Worm (Caenorhabditis elegans): ENCODE measurements around the gene T12B3.2.

Gene T12B3.2

DNA sequence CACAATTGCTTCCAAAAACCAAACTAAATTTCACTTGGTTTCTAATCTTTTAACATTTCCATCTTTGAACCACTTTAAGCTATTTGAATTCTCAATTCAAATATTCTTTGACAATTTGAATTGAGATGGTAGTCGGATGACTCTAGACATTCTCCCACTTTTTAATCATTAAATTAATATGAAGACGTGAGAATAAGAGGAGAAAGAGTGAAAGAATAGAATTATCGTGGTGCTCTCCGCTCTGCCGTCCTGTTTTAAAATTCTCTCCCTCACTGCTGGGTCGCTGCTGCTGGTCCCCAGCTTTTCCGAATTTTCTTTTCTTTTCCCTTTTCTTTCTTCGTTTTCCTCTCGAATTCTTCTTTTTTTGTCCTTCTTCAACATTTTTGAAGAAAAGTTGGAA lies 26.8 kb downstream of the T12B3.2 start:
- TF ChIP-seq ceh-31 (tag; optimal IDR thresholded peaks at IDR 0.05) (peak; percentile 11), madf-2 (tag; optimal IDR thresholded peaks at IDR 0.05) (no peak), unc-42 (tag; optimal IDR thresholded peaks at IDR 0.05) (peak; percentile 61)

DNA sequence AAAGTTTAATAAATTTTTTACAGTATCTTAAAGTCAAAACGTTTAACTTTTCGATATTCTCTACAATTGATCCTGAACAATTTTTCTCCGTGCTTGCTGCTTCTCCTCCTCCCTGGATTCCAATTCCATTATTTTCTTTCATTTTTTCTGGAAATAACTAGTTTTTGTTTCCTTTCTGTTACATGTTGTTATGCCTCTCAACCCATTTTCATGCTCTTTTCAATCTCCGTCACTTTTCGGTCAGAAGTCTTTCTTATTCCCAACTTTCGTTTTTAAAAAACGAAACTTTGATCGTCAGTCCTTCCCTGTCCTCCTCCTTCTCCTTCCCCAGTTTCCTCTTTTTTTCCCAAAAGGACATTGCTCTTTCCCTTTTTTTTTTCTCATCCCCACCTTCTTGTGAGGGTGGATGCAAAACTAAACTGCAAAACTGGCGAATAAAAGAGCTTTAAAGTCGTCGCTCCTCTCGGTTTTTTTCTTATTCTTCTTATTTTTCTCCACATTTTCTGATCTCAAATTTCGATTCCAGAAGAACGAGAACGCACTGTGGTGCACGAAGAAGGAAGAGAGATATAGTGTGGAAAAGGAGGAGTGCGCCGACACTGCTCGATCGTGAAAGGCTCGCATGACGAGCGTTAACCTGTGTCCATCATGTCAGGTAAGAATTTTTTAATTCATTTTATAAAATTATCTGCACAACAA lies 28.5 kb downstream of the T12B3.2 start, which contains the start of the genes C48A7.16 and egl-19:
Gene C48A7.16, plus strand, starts transcription at position 544 of the 699 bp plus-strand sequence.
Gene egl-19, plus strand, starts transcription at position 649 of the 699 bp plus-strand sequence.
- TF ChIP-seq elt-4 (tag; optimal IDR thresholded peaks at IDR 0.05) (no peak), rnt-1 (tag; optimal IDR thresholded peaks at IDR 0.05) (no peak)

DNA sequence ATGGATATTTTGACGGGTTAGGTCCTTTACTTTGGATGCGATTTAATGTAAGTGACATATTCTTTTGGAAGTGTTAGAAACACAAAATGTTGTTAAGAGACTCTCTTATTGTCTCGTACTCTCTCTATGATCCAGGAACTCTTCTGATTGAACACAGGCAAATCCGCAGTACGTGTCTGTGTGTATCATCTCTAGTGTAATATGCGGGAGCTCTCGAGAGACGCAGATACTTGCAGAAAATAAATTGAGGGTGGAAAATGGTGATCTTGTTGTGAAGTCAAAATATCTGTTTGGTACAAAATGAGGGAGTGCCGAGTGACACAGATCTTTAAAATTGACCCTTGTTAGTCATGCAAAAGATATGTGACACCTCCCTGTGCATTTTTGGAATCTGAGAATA lies 30.1 kb downstream of the T12B3.2 start:
- TF ChIP-seq tbx-7 (tag; optimal IDR thresholded peaks at IDR 0.05): no peak
- TF ChIP-seq ets-4 (tag; optimal IDR thresholded peaks at IDR 0.05): no peak
- TF ChIP-seq C38D4.7 (GFP tag; optimal IDR thresholded peaks at IDR 0.05): no peak
- TF ChIP-seq pqm-1 (tag; optimal IDR thresholded peaks at IDR 0.05): no peak
- no peak for TF ChIP-seq elt-2 (tag; optimal IDR thresholded peaks at IDR 0.05)
- TF ChIP-seq unc-3 (GFP tag; conservative IDR thresholded peaks at IDR 0.05): no peak
- no peak for TF ChIP-seq unc-3 (tag; optimal IDR thresholded peaks at IDR 0.05)
- no peak for TF ChIP-seq ceh-9 (tag; optimal IDR thresholded peaks at IDR 0.05)
- TF ChIP-seq F13H6.1 (tag; optimal IDR thresholded peaks at IDR 0.05): no peak
- TF ChIP-seq C08G9.2 (tag; optimal IDR thresholded peaks at IDR 0.05): no peak
- TF ChIP-seq pha-4 (tag; optimal IDR thresholded peaks at IDR 0.05): no peak
- no peak for TF ChIP-seq unc-42 (tag; optimal IDR thresholded peaks at IDR 0.05)
- TF ChIP-seq ztf-16 (tag; optimal IDR thresholded peaks at IDR 0.05): no peak
- TF ChIP-seq che-1 (tag; optimal IDR thresholded peaks at IDR 0.05): no peak
- no peak for TF ChIP-seq madf-2 (tag; optimal IDR thresholded peaks at IDR 0.05)
- no peak for TF ChIP-seq pha-2 (tag; optimal IDR thresholded peaks at IDR 0.05)
- no peak for TF ChIP-seq unc-86 (tag; optimal IDR thresholded peaks at IDR 0.05)
- TF ChIP-seq ceh-34 (tag; optimal IDR thresholded peaks at IDR 0.05): no peak
- TF ChIP-seq pag-3 (tag; optimal IDR thresholded peaks at IDR 0.05; ENCODE audit: borderline replicate concordance): no peak

DNA sequence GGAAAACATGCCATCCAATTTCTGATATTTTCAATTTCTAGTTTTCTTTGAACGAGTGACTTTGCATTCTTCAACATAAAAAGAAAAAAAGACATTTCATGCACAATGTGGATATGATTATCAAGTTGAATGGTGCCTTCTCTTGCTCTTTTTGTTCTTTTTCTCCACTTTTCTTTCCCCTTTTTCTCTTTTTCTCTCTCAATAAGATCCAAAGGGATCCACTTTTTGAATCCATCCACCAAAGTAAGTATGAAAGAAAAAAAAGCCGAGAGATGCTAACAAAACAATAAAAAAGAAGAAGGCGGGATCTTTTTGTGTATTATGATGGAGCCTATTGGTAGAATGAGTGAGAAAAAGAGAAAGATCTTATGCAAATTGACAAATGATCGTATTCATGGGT lies 30.7 kb downstream of the T12B3.2 start:
- TF ChIP-seq unc-42 (tag; optimal IDR thresholded peaks at IDR 0.05): peak; percentile 5
- TF ChIP-seq ahr-1 (tag; optimal IDR thresholded peaks at IDR 0.05): no peak

DNA sequence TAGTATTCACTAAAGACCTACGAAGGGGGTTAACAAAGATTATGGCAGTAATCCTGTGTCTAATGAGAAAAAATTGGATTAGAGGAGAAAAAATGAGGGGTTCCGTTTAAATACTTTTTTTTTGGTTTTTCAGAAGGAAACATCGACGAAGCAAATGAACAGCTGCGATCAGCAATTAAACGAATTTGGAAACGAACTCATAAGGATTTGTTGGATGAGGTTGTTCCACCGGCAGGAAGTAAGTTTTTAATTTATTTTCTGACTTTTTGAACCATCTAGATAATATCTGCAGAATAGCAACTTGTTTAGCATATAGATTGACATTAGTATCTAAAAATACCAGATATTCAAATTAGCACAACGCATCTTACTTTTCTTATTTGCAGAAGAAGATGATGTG lies 37.0 kb downstream of the T12B3.2 start:
- TF ChIP-seq ceh-45 (GFP tag; IDR thresholded peaks at IDR 0.05) (no peak), unc-3 (GFP tag; conservative IDR thresholded peaks at IDR 0.05) (no peak), unc-3 (tag; optimal IDR thresholded peaks at IDR 0.05) (no peak), ceh-34 (tag; optimal IDR thresholded peaks at IDR 0.05) (no peak), Y22D7AL.16 (tag; optimal IDR thresholded peaks at IDR 0.05) (no peak), ceh-2 (tag; optimal IDR thresholded peaks at IDR 0.05) (no peak)

DNA sequence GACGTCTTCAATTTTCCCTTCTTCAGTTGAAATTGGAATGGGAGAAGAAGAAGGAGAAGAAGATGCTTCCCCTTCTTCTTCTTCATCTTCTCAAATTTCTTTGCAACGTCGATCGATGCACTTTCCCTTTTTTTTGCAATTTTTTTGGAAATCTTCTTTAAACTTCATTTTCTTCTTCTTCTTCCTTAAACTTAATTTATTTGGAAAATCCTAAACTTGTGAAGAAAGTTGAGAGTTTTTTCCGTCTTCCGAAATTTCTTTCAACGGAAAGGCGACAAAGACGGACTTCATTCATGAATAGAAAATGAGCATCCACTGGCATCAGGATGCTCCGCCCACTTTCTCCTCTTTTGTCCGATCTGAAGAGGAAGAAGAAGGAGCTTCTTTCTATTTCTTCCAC lies 37.6 kb downstream of the T12B3.2 start:
- TF ChIP-seq ceh-18 (tag; optimal IDR thresholded peaks at IDR 0.05) (no peak), K09A11.1 (tag; optimal IDR thresholded peaks at IDR 0.05; ENCODE audit: insufficient read depth) (no peak), F13H6.1 (tag; optimal IDR thresholded peaks at IDR 0.05) (no peak), unc-42 (tag; optimal IDR thresholded peaks at IDR 0.05) (peak; percentile 79), ceh-31 (tag; optimal IDR thresholded peaks at IDR 0.05) (peak; percentile 13), pha-4 (tag; optimal IDR thresholded peaks at IDR 0.05) (no peak)

DNA sequence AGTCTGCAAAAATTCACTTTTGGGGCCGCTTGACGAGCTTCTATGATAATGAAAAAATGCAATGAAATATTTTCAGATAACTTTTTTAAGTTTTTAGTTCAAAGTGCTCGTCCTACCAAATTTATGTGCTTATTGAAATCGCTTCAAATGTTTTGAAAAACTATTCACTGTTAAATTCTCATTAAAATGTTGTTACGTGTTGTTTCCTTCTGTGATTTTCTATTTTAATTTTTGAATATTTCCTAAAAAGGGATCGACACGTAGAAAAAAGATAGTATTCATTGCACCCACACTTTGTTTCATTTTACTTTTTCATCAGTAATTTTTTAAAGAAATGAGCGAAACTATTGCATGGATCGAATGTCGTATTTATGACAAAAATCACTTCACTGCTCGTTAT lies 42.2 kb downstream of the T12B3.2 start, which contains the start of gene B0496.6:
Gene B0496.6, plus strand, starts transcription at position 301 of the 400 bp plus-strand sequence.
- no peak for TF ChIP-seq gmeb-2 (tag; optimal IDR thresholded peaks at IDR 0.05)
- TF ChIP-seq che-1 (tag; optimal IDR thresholded peaks at IDR 0.05): no peak
- TF ChIP-seq unc-3 (GFP tag; conservative IDR thresholded peaks at IDR 0.05): no peak
- TF ChIP-seq unc-3 (tag; optimal IDR thresholded peaks at IDR 0.05): no peak
- TF ChIP-seq ttx-3 (tag; optimal IDR thresholded peaks at IDR 0.05): no peak
- no peak for TF ChIP-seq ahr-1 (tag; optimal IDR thresholded peaks at IDR 0.05)
- TF ChIP-seq nfya-1 (tag; optimal IDR thresholded peaks at IDR 0.05): no peak
- no peak for TF ChIP-seq hlh-8 (tag; optimal IDR thresholded peaks at IDR 0.05)
- no peak for TF ChIP-seq pag-3 (tag; optimal IDR thresholded peaks at IDR 0.05; ENCODE audit: borderline replicate concordance)
- no peak for TF ChIP-seq ceh-31 (tag; optimal IDR thresholded peaks at IDR 0.05)
- TF ChIP-seq rnt-1 (tag; optimal IDR thresholded peaks at IDR 0.05): no peak
- no peak for TF ChIP-seq unc-86 (tag; optimal IDR thresholded peaks at IDR 0.05)
- TF ChIP-seq hlh-15 (tag; optimal IDR thresholded peaks at IDR 0.05): no peak
- TF ChIP-seq ref-2 (tag; optimal IDR thresholded peaks at IDR 0.05): no peak
- TF ChIP-seq unc-42 (tag; optimal IDR thresholded peaks at IDR 0.05): no peak
- no peak for TF ChIP-seq eyg-1 (tag; optimal IDR thresholded peaks at IDR 0.05)
- no peak for TF ChIP-seq zip-5 (tag; optimal IDR thresholded peaks at IDR 0.05)

Data from whole organism, late embryonic.